Fruit fly (Drosophila melanogaster) whole organism, wandering third instar larva: Measurements from ENCODE around the gene Cyfip.

Source experiments
- CrebA ChIP-seq: fragments of 200-800 bp; sonication (Bioruptor generic); optimal IDR thresholded peaks from 2 replicates; lab custom pipeline; 2016; ENCODE audit warnings: missing biosample characterization, mild to moderate bottlenecking, missing genetic modification characterization, borderline replicate concordance
- Dif ChIP-seq: fragments of 200-275, 200-300 bp; sonication (Bioruptor generic); optimal IDR thresholded peaks from 2 replicates; lab custom pipeline; 2018; ENCODE audit warnings: missing biosample characterization, missing genetic modification characterization; ENCODE audit not compliant: partially characterized antibody
- GATAd ChIP-seq: sonication (Bioruptor generic); optimal IDR thresholded peaks from 2 replicates; lab custom pipeline; 2016; ENCODE audit warnings: missing biosample characterization, missing genetic modification characterization
- Hr78 ChIP-seq: fragments of >200 bp; optimal IDR thresholded peaks from 2 replicates; lab custom pipeline; 2017; ENCODE audit warnings: missing biosample characterization, missing genetic modification characterization
- Hr83 ChIP-seq: fragments of 200-300 bp; sonication (Bioruptor generic); optimal IDR thresholded peaks from 2 replicates; lab custom pipeline; 2016; ENCODE audit warnings: missing biosample characterization, mild to moderate bottlenecking, missing genetic modification characterization, moderate library complexity; ENCODE audit not compliant: poor library complexity, severe bottlenecking
- Jra ChIP-seq: sonication (Bioruptor generic); optimal IDR thresholded peaks from 2 replicates; lab custom pipeline; 2016; ENCODE audit warnings: missing biosample characterization, missing genetic modification characterization
- Mio ChIP-seq: sonication (Bioruptor generic); optimal IDR thresholded peaks from 2 replicates; lab custom pipeline; 2016; ENCODE audit warnings: missing biosample characterization, missing genetic modification characterization
- Myc ChIP-seq: fragments of >200 bp; optimal IDR thresholded peaks from 2 replicates; lab custom pipeline; 2017
- OdsH ChIP-seq: fragments of 200-800 bp; sonication (Bioruptor generic); optimal IDR thresholded peaks from 2 replicates; lab custom pipeline; 2016; ENCODE audit warnings: missing biosample characterization, mild to moderate bottlenecking, missing genetic modification characterization
- br ChIP-seq: fragments of 200-800 bp; sonication (Bioruptor generic); optimal IDR thresholded peaks from 2 replicates; lab custom pipeline; 2016; ENCODE audit warnings: missing biosample characterization, missing genetic modification characterization
- dmrt93B ChIP-seq: fragments of 200-800 bp; sonication (Bioruptor generic); optimal IDR thresholded peaks from 2 replicates; lab custom pipeline; 2018; ENCODE audit warnings: missing biosample characterization, mild to moderate bottlenecking, missing genetic modification characterization
- dsf ChIP-seq: sonication (Bioruptor generic); optimal IDR thresholded peaks from 2 replicates; lab custom pipeline; 2016; ENCODE audit warnings: missing biosample characterization, missing genetic modification characterization, borderline replicate concordance
- rgr ChIP-seq: fragments of 200-800 bp; sonication (Bioruptor generic); optimal IDR thresholded peaks from 3 replicates; lab custom pipeline; 2016; ENCODE audit warnings: missing biosample characterization, mild to moderate bottlenecking, missing genetic modification characterization
- woc ChIP-seq: sonication (Bioruptor generic); optimal IDR thresholded peaks from 2 replicates; lab custom pipeline; 2016; ENCODE audit warnings: missing biosample characterization, mild to moderate bottlenecking, missing genetic modification characterization

Cyfip gene

DNA sequence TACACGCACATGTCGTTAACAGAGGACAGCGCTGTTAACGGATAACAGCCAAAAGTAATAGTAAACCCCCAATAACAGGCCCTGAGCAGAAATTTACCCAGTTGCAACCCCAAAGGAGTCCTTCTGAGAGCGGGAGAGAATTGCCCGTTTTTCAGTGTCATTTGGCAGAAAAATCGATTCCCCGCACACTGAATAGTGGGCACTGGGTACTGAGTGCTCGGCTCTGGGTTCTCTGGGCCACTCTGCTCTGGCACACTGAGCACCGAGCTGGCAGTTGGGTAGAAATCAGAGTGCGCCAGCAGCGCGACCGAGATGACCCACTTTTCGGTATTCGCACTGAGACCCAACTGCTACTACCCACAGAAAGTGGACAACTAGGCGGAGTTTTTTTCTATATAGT is 41.3 kb downstream of the Cyfip start, which contains the start of gene Rbp:
TSS of gene Rbp (plus strand) at position 239 of the 400 bp plus-strand sequence.
- TF ChIP-seq Dif (GFP tag; lab: Kevin White, UChicago): peak; percentile 21
- TF ChIP-seq Hr83 (GFP tag; lab: Kevin White, UChicago): no peak
- no peak for TF ChIP-seq dmrt93B (GFP tag; lab: Kevin White, UChicago)

DNA sequence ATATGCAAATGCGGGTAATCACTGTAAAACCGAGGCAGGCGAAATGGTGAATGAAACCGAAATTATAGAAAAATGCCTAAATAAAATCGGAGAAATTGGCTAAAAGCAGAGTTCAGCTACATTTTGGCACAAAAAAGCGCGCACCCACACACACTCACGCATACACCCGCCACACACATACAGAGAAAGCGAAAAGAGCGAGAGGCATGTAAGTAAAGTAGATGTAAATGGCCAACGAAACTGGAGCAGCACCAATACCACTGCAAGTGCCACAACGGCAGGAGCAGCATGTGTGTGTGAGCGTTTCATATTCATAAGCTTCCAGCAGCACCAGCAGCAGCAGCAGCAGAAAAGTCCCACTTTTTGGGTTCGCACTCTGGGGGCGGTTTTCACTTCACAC is 42.4 kb downstream of the Cyfip start:
- no peak for TF ChIP-seq Myc (lab: Kevin White, UChicago)

DNA sequence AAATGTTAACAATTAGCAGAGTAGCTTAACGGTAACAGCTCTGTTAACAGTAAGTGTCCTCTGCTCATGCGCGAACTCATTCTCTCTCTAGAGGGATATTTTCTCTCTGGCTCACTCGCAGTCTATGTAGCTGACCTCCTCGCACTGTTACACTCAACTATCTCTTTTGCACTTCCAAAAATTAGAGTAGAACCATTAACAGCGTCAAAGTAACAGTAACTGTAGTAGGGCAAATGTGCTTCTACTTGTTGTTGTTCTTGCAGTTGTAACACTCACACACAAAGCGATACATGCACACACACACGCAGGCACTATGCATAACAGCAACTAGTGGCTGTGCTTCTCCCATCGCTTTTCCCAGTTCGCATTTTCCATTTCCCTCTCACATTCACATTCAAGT is 46.0 kb downstream of the Cyfip start:
- TF ChIP-seq br (GFP tag; lab: Kevin White, UChicago): no peak
- TF ChIP-seq Jra (GFP tag; lab: Kevin White, UChicago): no peak

DNA sequence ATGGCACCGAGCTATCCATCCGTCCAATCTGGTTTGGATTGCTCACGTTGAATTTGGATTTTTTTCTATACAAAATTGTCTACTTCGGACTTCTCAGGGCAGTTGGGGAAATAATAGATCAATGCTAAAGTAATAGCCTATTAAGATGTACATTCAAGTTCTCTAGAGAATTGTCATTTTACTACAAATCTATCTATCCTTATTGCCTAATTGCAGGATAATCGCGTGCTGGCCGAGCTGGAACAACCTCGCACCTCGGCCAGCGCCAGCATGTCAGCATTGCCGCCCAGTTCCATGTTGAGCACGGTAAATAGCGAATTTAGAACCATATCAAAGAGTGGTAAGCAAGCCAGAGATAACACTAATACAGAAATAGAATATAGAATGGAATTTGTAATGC is 49.8 kb downstream of the Cyfip start, which contains the start of gene h-cup:
TSS of gene h-cup (minus strand) at position 101 of the 400 bp plus-strand sequence.
- TF ChIP-seq rgr (GFP tag; lab: Kevin White, UChicago) (no peak), dmrt93B (GFP tag; lab: Kevin White, UChicago) (no peak), woc (no peak), OdsH (no peak), CrebA (GFP tag; lab: Kevin White, UChicago) (no peak), Jra (GFP tag; lab: Kevin White, UChicago) (no peak), Hr78 (GFP tag; lab: Kevin White, UChicago) (no peak), dsf (GFP tag; lab: Kevin White, UChicago) (no peak), Dif (GFP tag; lab: Kevin White, UChicago) (no peak), GATAd (no peak), Mio (GFP tag; lab: Kevin White, UChicago) (no peak)
